Worm (Caenorhabditis elegans) whole organism, midembryonic: ENCODE measurements around the gene F07H5.13.

Experiments
- cog-1 ChIP-seq: sonication (generic microtip); optimal IDR thresholded peaks from 2 replicates; lab custom pipeline; 2016; ENCODE audit warnings: missing genetic modification characterization, missing compliant biosample characterization
- flt-1 ChIP-seq: fragments of 200-800 bp; sonication (Bioruptor generic); IDR thresholded peaks from 2 replicates; pipeline ENCODE4 v1.3.6; 2022; ENCODE audit warnings: missing genetic modification characterization, missing compliant biosample characterization
- tab-1 ChIP-seq: fragments of 200-800 bp; sonication (Bioruptor generic); IDR thresholded peaks from 2 replicates; pipeline ENCODE4 v1.3.6; 2022; ENCODE audit warnings: missing genetic modification characterization, missing compliant biosample characterization

- TF ChIP-seq tab-1 (no peak), cog-1 (no peak), flt-1 (GFP tag; lab: Robert Waterston, UW) (no peak)
Measured at ce11 chrII:8794072-8794471, 3.7 kb downstream of the F07H5.13 start, which contains the start of gene F07H5.7.
